Fruit fly (Drosophila melanogaster) Kc167 (cell line): ENCODE data around the gene CG33272.

ENCODE experiments used
- Sin3A ChIP-seq: fragments of >200 bp; optimal IDR thresholded peaks from 2 replicates; lab custom pipeline; 2018; ENCODE audit warnings: missing external identifiers
- psq ChIP-seq: fragments of >200 bp; optimal IDR thresholded peaks from 2 replicates; lab custom pipeline; 2017; ENCODE audit warnings: missing external identifiers
- ttk ChIP-seq: sonication (Bioruptor generic); optimal IDR thresholded peaks from 2 replicates; lab custom pipeline; 2017; ENCODE audit warnings: missing external identifiers

dm6 chr3L:11480304-11480703 is 30.1 kb downstream of the CG33272 start:
- TF ChIP-seq Sin3A (lab: Kevin White, UChicago) (no peak), ttk (lab: Kevin White, UChicago) (no peak), psq (lab: Kevin White, UChicago) (no peak)
